Worm (Caenorhabditis elegans): ENCODE measurements around the gene str-66.

DNA sequence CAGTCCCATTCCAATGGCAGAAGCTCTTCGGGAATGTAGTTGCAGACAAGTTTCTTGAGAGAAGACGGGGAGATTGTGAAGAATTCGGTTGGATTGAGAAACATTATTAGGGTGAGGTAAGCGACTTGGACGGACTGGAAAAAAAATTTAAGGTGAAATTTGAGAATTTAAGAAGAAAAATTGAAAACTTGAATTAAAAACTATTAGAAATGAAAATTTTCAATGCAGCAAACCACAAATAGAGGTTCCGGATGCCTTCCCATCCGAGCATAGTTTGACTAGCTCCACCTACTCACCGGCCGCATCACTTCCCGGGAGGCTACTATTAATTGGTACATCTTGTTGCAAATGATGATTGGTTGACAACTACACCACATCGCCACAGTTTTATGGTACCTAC is 9.7 kb upstream of the str-66 start, which contains the start of gene Y73C8C.8:
- TF ChIP-seq him-1 (tag; optimal IDR thresholded peaks at IDR 0.05) (no peak), W03F9.2 (tag; optimal IDR thresholded peaks at IDR 0.05) (no peak)

Data from whole organism, L4/young adult.